Worm (Caenorhabditis elegans) whole organism, L2 larva: ENCODE measurements around the gene nhr-232.

Experiments used
- C34F6.9 ChIP-seq: fragments of 150-350 bp; optimal IDR thresholded peaks from 2 replicates; lab custom pipeline; 2014; ENCODE audit warnings: missing biosample characterization, missing genetic modification characterization
- F13H6.1 ChIP-seq: sonication (generic microtip); optimal IDR thresholded peaks from 2 replicates; lab custom pipeline; 2016; ENCODE audit warnings: missing genetic modification characterization, missing compliant biosample characterization
- R02D3.7 ChIP-seq: fragments of 150-350 bp; optimal IDR thresholded peaks from 2 replicates; lab custom pipeline; 2014; ENCODE audit warnings: missing biosample characterization, missing genetic modification characterization
- aly-2 ChIP-seq: fragments of 150-350 bp; optimal IDR thresholded peaks from 2 replicates; lab custom pipeline; 2014; ENCODE audit warnings: missing biosample characterization, missing genetic modification characterization
- ceh-16 ChIP-seq: fragments of 150-350 bp; optimal IDR thresholded peaks from 2 replicates; lab custom pipeline; 2014; ENCODE audit warnings: missing biosample characterization, missing genetic modification characterization
- crh-2 ChIP-seq: sonication (generic microtip); optimal IDR thresholded peaks from 2 replicates; lab custom pipeline; 2017; ENCODE audit warnings: missing biosample characterization, missing genetic modification characterization
- elt-3 ChIP-seq: sonication (generic microtip); optimal IDR thresholded peaks from 2 replicates; lab custom pipeline; 2017; ENCODE audit warnings: missing biosample characterization, missing genetic modification characterization
- fos-1 ChIP-seq: fragments of 150-350 bp; optimal IDR thresholded peaks from 2 replicates; lab custom pipeline; 2014; ENCODE audit warnings: missing biosample characterization, missing genetic modification characterization
- gmeb-1 ChIP-seq: fragments of 150-350 bp; optimal IDR thresholded peaks from 2 replicates; lab custom pipeline; 2014; ENCODE audit warnings: missing biosample characterization, missing genetic modification characterization
- lin-11 ChIP-seq: fragments of 150-350 bp; sonication (generic microtip); optimal IDR thresholded peaks from 2 replicates; lab custom pipeline; 2014; ENCODE audit warnings: missing biosample characterization, missing genetic modification characterization, inconsistent platforms, mixed read lengths
- lin-39 ChIP-seq: fragments of 150-350 bp; optimal IDR thresholded peaks from 2 replicates; lab custom pipeline; 2014; ENCODE audit warnings: missing biosample characterization, missing genetic modification reagents, missing genetic modification characterization
- lsy-2 ChIP-seq, 2 experiments: fragments of 150-350 bp in 1 of 2; sonication (generic microtip) in 1 of 2; optimal IDR thresholded peaks; 2 replicates each; lab custom pipeline; 2014 to 2017; ENCODE audit warnings: missing biosample characterization in 2 of 2, missing genetic modification characterization in 2 of 2
- mab-5 ChIP-seq: fragments of 150-350 bp; optimal IDR thresholded peaks from 2 replicates; lab custom pipeline; 2014; ENCODE audit warnings: missing biosample characterization, missing genetic modification characterization
- mbf-1 ChIP-seq: sonication (generic microtip); optimal IDR thresholded peaks from 2 replicates; lab custom pipeline; 2017; ENCODE audit warnings: missing biosample characterization, missing genetic modification characterization
- nhr-10 ChIP-seq: sonication (generic microtip); optimal IDR thresholded peaks from 2 replicates; lab custom pipeline; 2017; ENCODE audit warnings: missing biosample characterization, missing genetic modification characterization
- nhr-11 ChIP-seq: fragments of 150-350 bp; optimal IDR thresholded peaks from 2 replicates; lab custom pipeline; 2014; ENCODE audit warnings: missing biosample characterization, missing genetic modification characterization
- nhr-12 ChIP-seq: fragments of 150-350 bp; optimal IDR thresholded peaks from 2 replicates; lab custom pipeline; 2014; ENCODE audit warnings: missing biosample characterization, missing genetic modification characterization
- nhr-129 ChIP-seq: fragments of 150-350 bp; optimal IDR thresholded peaks from 2 replicates; lab custom pipeline; 2014; ENCODE audit warnings: missing biosample characterization, missing genetic modification characterization
- nhr-237 ChIP-seq: fragments of 150-350 bp; optimal IDR thresholded peaks from 2 replicates; lab custom pipeline; 2014; ENCODE audit warnings: missing biosample characterization, missing genetic modification characterization
- nhr-25 ChIP-seq: fragments of 150-350 bp; sonication (generic microtip); optimal IDR thresholded peaks from 3 replicates; lab custom pipeline; 2014; ENCODE audit warnings: missing biosample characterization, missing genetic modification characterization
- nhr-6 ChIP-seq: fragments of 150-350 bp; optimal IDR thresholded peaks from 2 replicates; lab custom pipeline; 2014; ENCODE audit warnings: missing biosample characterization, missing genetic modification characterization
- nhr-77 ChIP-seq: fragments of 150-350 bp; optimal IDR thresholded peaks from 2 replicates; lab custom pipeline; 2014; ENCODE audit warnings: missing biosample characterization, missing genetic modification characterization
- peb-1 ChIP-seq: fragments of 150-350 bp; optimal IDR thresholded peaks from 2 replicates; lab custom pipeline; 2014; ENCODE audit warnings: missing biosample characterization, missing genetic modification characterization
- sem-4 ChIP-seq: fragments of 150-350 bp; optimal IDR thresholded peaks from 2 replicates; lab custom pipeline; 2014; ENCODE audit warnings: missing biosample characterization, missing genetic modification reagents, missing genetic modification characterization
- skn-1 ChIP-seq: sonication (generic microtip); optimal IDR thresholded peaks from 2 replicates; lab custom pipeline; 2017; ENCODE audit warnings: missing biosample characterization, missing genetic modification characterization
- sma-9 ChIP-seq, 2 experiments: fragments of 150-350 bp in 1 of 2; sonication (generic microtip) in 1 of 2; optimal IDR thresholded peaks; 2 replicates each; lab custom pipeline; 2014 to 2016; ENCODE audit warnings: missing genetic modification characterization in 2 of 2, mild to moderate bottlenecking in 1 of 2, missing biosample characterization in 1 of 2, missing compliant biosample characterization in 1 of 2, missing genetic modification reagents in 1 of 2, moderate library complexity in 1 of 2
- snpc-4 ChIP-seq: fragments of 150-350 bp; optimal IDR thresholded peaks from 2 replicates; lab custom pipeline; 2014; ENCODE audit warnings: missing biosample characterization, missing genetic modification characterization
- unc-55 ChIP-seq: fragments of 150-350 bp; sonication (generic microtip); optimal IDR thresholded peaks from 3 replicates; lab custom pipeline; 2014; ENCODE audit warnings: missing biosample characterization, missing genetic modification reagents, missing genetic modification characterization
- unc-62 ChIP-seq: fragments of 150-350 bp; optimal IDR thresholded peaks from 2 replicates; lab custom pipeline; 2014; ENCODE audit warnings: missing biosample characterization, missing genetic modification reagents, missing genetic modification characterization
- zag-1 ChIP-seq: fragments of 150-350 bp; optimal IDR thresholded peaks from 2 replicates; lab custom pipeline; 2014; ENCODE audit warnings: missing biosample characterization, missing genetic modification characterization
- ztf-1 ChIP-seq: fragments of 200-800 bp; sonication (Bioruptor generic); conservative IDR thresholded peaks from 2 replicates; pipeline ENCODE4 v1.3.6; 2022; ENCODE audit warnings: missing genetic modification characterization, missing compliant biosample characterization
- ztf-11 ChIP-seq: sonication (generic microtip); optimal IDR thresholded peaks from 2 replicates; lab custom pipeline; 2017; ENCODE audit warnings: missing biosample characterization, missing genetic modification characterization
- ztf-4 ChIP-seq: fragments of 150-350 bp; optimal IDR thresholded peaks from 2 replicates; lab custom pipeline; 2014; ENCODE audit warnings: missing biosample characterization, missing genetic modification characterization

The nhr-232 gene

ce11 chrV:10227333-10227732, 28.6 kb upstream of the nhr-232 start, which contains the start of gene ttr-19:
ttr-19 (minus strand) TSS chrV:10227433.
- TF ChIP-seq nhr-77 (tag; lab: Kevin White, UChicago) (no peak), sma-9 (GFP tag; optimal IDR thresholded peaks at IDR 0.05; lab: Kevin White, UChicago) (no peak), sma-9 (tag; optimal IDR thresholded peaks at IDR 0.05; lab: Kevin White, UChicago) (no peak), R02D3.7 (no peak)

- TF ChIP-seq lsy-2 (tag; optimal IDR thresholded peaks at IDR 0.05; lab: Kevin White, UChicago) (no peak), F13H6.1 (tag; lab: Kevin White, UChicago) (peak; percentile 9)
These were observed 27.6 kb upstream of the nhr-232 start, which contains the start of gene fipr-4 for ce11 chrV:10228360-10228759. fipr-4 (minus strand) TSS chrV:10228460.

ce11 chrV:10229222-10229879, 26.6 kb upstream of the nhr-232 start, which contains the start of the genes pyt-1 and fipr-7:
pyt-1 (minus strand) TSS chrV:10229322.
fipr-7 (plus strand) TSS chrV:10229829.
- TF ChIP-seq nhr-237 (tag; lab: Kevin White, UChicago), result no peak
- no peak for TF ChIP-seq mbf-1 (tag; lab: Kevin White, UChicago)
- no peak for TF ChIP-seq skn-1 (tag; lab: Kevin White, UChicago)
- TF ChIP-seq lin-11 (tag; lab: Kevin White, UChicago), result no peak
- TF ChIP-seq unc-62, result no peak
- no peak for TF ChIP-seq ztf-11 (tag; lab: Kevin White, UChicago)
- TF ChIP-seq nhr-6 (tag; lab: Kevin White, UChicago), result no peak
- no peak for TF ChIP-seq peb-1 (tag; lab: Kevin White, UChicago)

ce11 chrV:10230932-10231331, 25.0 kb upstream of the nhr-232 start, which contains the start of gene fipr-6:
fipr-6 (plus strand) TSS chrV:10231232.
- TF ChIP-seq crh-2 (tag; lab: Kevin White, UChicago), result no peak
- no peak for TF ChIP-seq ztf-4 (tag; lab: Kevin White, UChicago)
- TF ChIP-seq R02D3.7, result no peak
- no peak for TF ChIP-seq C34F6.9 (tag; lab: Kevin White, UChicago)
- no peak for TF ChIP-seq fos-1 (tag; lab: Kevin White, UChicago)
- TF ChIP-seq lsy-2 (tag; optimal IDR thresholded peaks at IDR 0.05; lab: Kevin White, UChicago), result no peak
- TF ChIP-seq mbf-1 (tag; lab: Kevin White, UChicago), result no peak
- no peak for TF ChIP-seq nhr-25 (tag; lab: Kevin White, UChicago)
- TF ChIP-seq ceh-16 (tag; lab: Kevin White, UChicago), result no peak
- no peak for TF ChIP-seq gmeb-1
- no peak for TF ChIP-seq lin-11 (tag; lab: Kevin White, UChicago)
- no peak for TF ChIP-seq unc-62
- TF ChIP-seq nhr-129 (tag; lab: Kevin White, UChicago), result no peak
- no peak for TF ChIP-seq nhr-12 (tag; lab: Kevin White, UChicago)
- TF ChIP-seq nhr-77 (tag; lab: Kevin White, UChicago), result no peak
- no peak for TF ChIP-seq nhr-10 (tag; lab: Kevin White, UChicago)
- TF ChIP-seq nhr-11 (tag; lab: Kevin White, UChicago), result no peak
- TF ChIP-seq unc-55, result no peak
- no peak for TF ChIP-seq sma-9 (GFP tag; optimal IDR thresholded peaks at IDR 0.05; lab: Kevin White, UChicago)
- no peak for TF ChIP-seq sma-9 (tag; optimal IDR thresholded peaks at IDR 0.05; lab: Kevin White, UChicago)
- TF ChIP-seq mab-5 (tag; lab: Kevin White, UChicago), result no peak

- TF ChIP-seq skn-1 (tag; lab: Kevin White, UChicago), result no peak
- no peak for TF ChIP-seq lin-39 (tag; lab: Kevin White, UChicago)
- TF ChIP-seq nhr-237 (tag; lab: Kevin White, UChicago), result no peak
- TF ChIP-seq mbf-1 (tag; lab: Kevin White, UChicago), result no peak
- TF ChIP-seq sem-4, result no peak
- no peak for TF ChIP-seq R02D3.7
- no peak for TF ChIP-seq nhr-11 (tag; lab: Kevin White, UChicago)
- no peak for TF ChIP-seq nhr-77 (tag; lab: Kevin White, UChicago)
- no peak for TF ChIP-seq nhr-129 (tag; lab: Kevin White, UChicago)
- TF ChIP-seq ceh-16 (tag; lab: Kevin White, UChicago), result no peak
- no peak for TF ChIP-seq snpc-4 (tag; lab: Kevin White, UChicago)
- TF ChIP-seq nhr-12 (tag; lab: Kevin White, UChicago), result no peak
- no peak for TF ChIP-seq mab-5 (tag; lab: Kevin White, UChicago)
- TF ChIP-seq aly-2, result no peak
- no peak for TF ChIP-seq lsy-2 (tag; optimal IDR thresholded peaks at IDR 0.05; lab: Kevin White, UChicago)
- TF ChIP-seq lin-11 (tag; lab: Kevin White, UChicago), result no peak
- no peak for TF ChIP-seq zag-1
- TF ChIP-seq ztf-1, result no peak
- TF ChIP-seq elt-3 (tag; lab: Kevin White, UChicago), result no peak
- TF ChIP-seq C34F6.9 (tag; lab: Kevin White, UChicago), result no peak
These were observed 22.6 kb upstream of the nhr-232 start, which contains the start of gene str-182 for ce11 chrV:10233330-10233729. str-182 (minus strand) TSS chrV:10233430.
